Fruit fly (Drosophila melanogaster) whole organism, wandering third instar larva: ENCODE measurements around the gene CG7379.

Experiments used
- Abd-B ChIP-seq: fragments of >200 bp; optimal IDR thresholded peaks from 2 replicates; lab custom pipeline; 2017; ENCODE audit warnings: missing biosample characterization, missing genetic modification characterization
- CG32264 ChIP-seq: fragments of 200-800 bp; sonication (Bioruptor generic); optimal IDR thresholded peaks from 2 replicates; lab custom pipeline; 2016; ENCODE audit warnings: missing biosample characterization, missing genetic modification characterization
- CG9705 ChIP-seq: fragments of 200-800 bp; sonication (Bioruptor generic); optimal IDR thresholded peaks from 2 replicates; lab custom pipeline; 2018; ENCODE audit warnings: missing biosample characterization, mild to moderate bottlenecking, missing genetic modification characterization
- CrebA ChIP-seq: fragments of 200-800 bp; sonication (Bioruptor generic); optimal IDR thresholded peaks from 2 replicates; lab custom pipeline; 2016; ENCODE audit warnings: missing biosample characterization, mild to moderate bottlenecking, missing genetic modification characterization, borderline replicate concordance
- Dfd ChIP-seq: fragments of >200 bp; optimal IDR thresholded peaks from 2 replicates; lab custom pipeline; 2017; ENCODE audit warnings: missing biosample characterization, missing genetic modification characterization
- Dif ChIP-seq: fragments of 200-275, 200-300 bp; sonication (Bioruptor generic); optimal IDR thresholded peaks from 2 replicates; lab custom pipeline; 2018; ENCODE audit warnings: missing biosample characterization, missing genetic modification characterization; ENCODE audit not compliant: partially characterized antibody
- GATAd ChIP-seq: sonication (Bioruptor generic); optimal IDR thresholded peaks from 2 replicates; lab custom pipeline; 2016; ENCODE audit warnings: missing biosample characterization, missing genetic modification characterization
- HLH106 ChIP-seq: fragments of 200-800 bp; optimal IDR thresholded peaks from 3 replicates; lab custom pipeline; 2019; ENCODE audit warnings: missing biosample characterization, mild to moderate bottlenecking, missing genetic modification characterization, moderate library complexity
- Hnf4 ChIP-seq: fragments of 200-800 bp; sonication (Bioruptor generic); optimal IDR thresholded peaks from 2 replicates; lab custom pipeline; 2016; ENCODE audit warnings: missing biosample characterization, mild to moderate bottlenecking, missing genetic modification characterization
- Hr78 ChIP-seq: fragments of >200 bp; optimal IDR thresholded peaks from 2 replicates; lab custom pipeline; 2017; ENCODE audit warnings: missing biosample characterization, missing genetic modification characterization
- Hr83 ChIP-seq: fragments of 200-300 bp; sonication (Bioruptor generic); optimal IDR thresholded peaks from 2 replicates; lab custom pipeline; 2016; ENCODE audit warnings: missing biosample characterization, mild to moderate bottlenecking, missing genetic modification characterization, moderate library complexity; ENCODE audit not compliant: poor library complexity, severe bottlenecking
- Mio ChIP-seq: sonication (Bioruptor generic); optimal IDR thresholded peaks from 2 replicates; lab custom pipeline; 2016; ENCODE audit warnings: missing biosample characterization, missing genetic modification characterization
- Myc ChIP-seq: fragments of >200 bp; optimal IDR thresholded peaks from 2 replicates; lab custom pipeline; 2017
- Rel ChIP-seq, 2 experiments: fragments of 200-800 bp; sonication (Bioruptor generic) in 1 of 2; optimal IDR thresholded peaks; 2 replicates in 1 of 2; 3 replicates in 1 of 2; lab custom pipeline; 2016 to 2019; ENCODE audit warnings: mild to moderate bottlenecking in 2 of 2, missing biosample characterization in 2 of 2, missing genetic modification characterization in 2 of 2, moderate library complexity in 1 of 2
- Sp1 ChIP-seq: fragments of 200-800 bp; sonication (Bioruptor generic); optimal IDR thresholded peaks from 3 replicates; lab custom pipeline; 2019; ENCODE audit warnings: missing biosample characterization, mild to moderate bottlenecking, missing genetic modification characterization, moderate library complexity
- Vsx2 ChIP-seq: fragments of 200-300, 225-300 bp; sonication (Bioruptor generic); optimal IDR thresholded peaks from 2 replicates; lab custom pipeline; 2018; ENCODE audit warnings: missing biosample characterization, missing genetic modification characterization; ENCODE audit not compliant: partially characterized antibody
- br ChIP-seq: fragments of 200-800 bp; sonication (Bioruptor generic); optimal IDR thresholded peaks from 2 replicates; lab custom pipeline; 2016; ENCODE audit warnings: missing biosample characterization, missing genetic modification characterization
- brk ChIP-seq: fragments of 200-800 bp; sonication (Bioruptor generic); optimal IDR thresholded peaks from 2 replicates; lab custom pipeline; 2016; ENCODE audit warnings: missing biosample characterization, mild to moderate bottlenecking, missing genetic modification characterization
- dl ChIP-seq, 2 experiments: fragments of 175-275, 200-275 bp in 1 of 2; fragments of 200-275 bp in 1 of 2; sonication (Bioruptor generic); optimal IDR thresholded peaks; lab custom pipeline; 2018; ENCODE audit warnings: mild to moderate bottlenecking in 2 of 2, missing biosample characterization in 2 of 2, missing genetic modification characterization in 2 of 2, moderate library complexity in 2 of 2; ENCODE audit not compliant: partially characterized antibody in 2 of 2, insufficient read depth in 1 of 2
- dmrt93B ChIP-seq: fragments of 200-800 bp; sonication (Bioruptor generic); optimal IDR thresholded peaks from 2 replicates; lab custom pipeline; 2018; ENCODE audit warnings: missing biosample characterization, mild to moderate bottlenecking, missing genetic modification characterization
- dsf ChIP-seq: sonication (Bioruptor generic); optimal IDR thresholded peaks from 2 replicates; lab custom pipeline; 2016; ENCODE audit warnings: missing biosample characterization, missing genetic modification characterization, borderline replicate concordance
- foxo ChIP-seq, 2 experiments: fragments of 200-800 bp; sonication (Bioruptor generic); optimal IDR thresholded peaks; 2 replicates in 1 of 2; 3 replicates in 1 of 2; lab custom pipeline; 2016 to 2017; ENCODE audit warnings: missing biosample characterization in 2 of 2, missing genetic modification characterization in 2 of 2
- fru ChIP-seq: fragments of 200-800 bp; sonication (Bioruptor generic); optimal IDR thresholded peaks from 3 replicates; lab custom pipeline; 2016; ENCODE audit warnings: missing biosample characterization, mild to moderate bottlenecking, missing genetic modification characterization
- jim ChIP-seq: fragments of 175-275, 200-325 bp; sonication (Bioruptor generic); optimal IDR thresholded peaks from 2 replicates; lab custom pipeline; 2016; ENCODE audit warnings: missing biosample characterization, mild to moderate bottlenecking, missing genetic modification characterization
- pan ChIP-seq: fragments of >200 bp; optimal IDR thresholded peaks from 2 replicates; lab custom pipeline; 2017
- psq ChIP-seq: fragments of 200-800 bp; sonication (Bioruptor generic); optimal IDR thresholded peaks from 3 replicates; lab custom pipeline; 2017; ENCODE audit warnings: missing biosample characterization, mild to moderate bottlenecking, missing genetic modification characterization, moderate library complexity
- rgr ChIP-seq: fragments of 200-800 bp; sonication (Bioruptor generic); optimal IDR thresholded peaks from 3 replicates; lab custom pipeline; 2016; ENCODE audit warnings: missing biosample characterization, mild to moderate bottlenecking, missing genetic modification characterization
- tai ChIP-seq: sonication (Bioruptor generic); optimal IDR thresholded peaks from 2 replicates; lab custom pipeline; 2016; ENCODE audit warnings: missing biosample characterization, missing genetic modification characterization
- usp ChIP-seq: fragments of >200 bp; optimal IDR thresholded peaks from 2 replicates; lab custom pipeline; 2017; ENCODE audit warnings: missing biosample characterization, missing genetic modification characterization
- woc ChIP-seq: sonication (Bioruptor generic); optimal IDR thresholded peaks from 2 replicates; lab custom pipeline; 2016; ENCODE audit warnings: missing biosample characterization, mild to moderate bottlenecking, missing genetic modification characterization

CG7379 gene

DNA sequence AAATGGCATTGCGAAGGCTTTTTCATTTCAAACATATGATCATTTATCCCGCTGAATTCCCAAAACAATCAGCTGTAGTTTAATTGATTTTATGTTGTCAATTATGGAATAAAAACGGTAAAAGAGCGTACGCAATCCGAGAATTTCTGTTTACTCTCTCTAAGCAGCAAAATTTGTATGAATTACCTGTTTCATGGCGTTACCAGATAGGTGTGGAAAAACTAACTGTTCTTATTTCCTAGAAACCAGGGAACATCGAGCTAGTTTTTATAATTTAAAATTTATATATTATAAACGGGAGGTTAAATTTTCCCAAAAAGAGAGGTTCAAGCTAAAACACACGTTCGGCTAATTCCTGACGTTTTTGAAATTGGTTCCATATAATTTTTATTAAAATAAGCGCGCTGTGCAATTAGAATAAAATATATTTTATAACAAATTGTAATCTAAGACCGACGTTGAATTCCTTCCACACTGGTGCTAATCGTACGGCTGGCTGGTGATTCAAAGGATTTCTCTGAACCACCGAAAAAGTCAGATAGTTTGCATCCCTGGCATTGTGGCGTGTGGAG, 9.0 kb upstream of the CG7379 start, which contains the start of gene CG17801:
TSS of gene CG17801 (minus strand) at position 51 of the 572 bp plus-strand sequence.
- TF ChIP-seq CG32264 (GFP tag; lab: Kevin White, UChicago) (no peak), CrebA (no peak), Mio (GFP tag; lab: Kevin White, UChicago) (no peak), Vsx2 (GFP tag; lab: Kevin White, UChicago) (no peak), dl (GFP tag; optimal IDR thresholded peaks at IDR 0.05; lab: Kevin White, UChicago; ENCODE audit: insufficient read depth in 1 of 2, partially characterized antibody in 2 of 2) (no peak), jim (GFP tag; lab: Kevin White, UChicago) (no peak), psq (GFP tag; lab: Kevin White, UChicago) (no peak)

DNA sequence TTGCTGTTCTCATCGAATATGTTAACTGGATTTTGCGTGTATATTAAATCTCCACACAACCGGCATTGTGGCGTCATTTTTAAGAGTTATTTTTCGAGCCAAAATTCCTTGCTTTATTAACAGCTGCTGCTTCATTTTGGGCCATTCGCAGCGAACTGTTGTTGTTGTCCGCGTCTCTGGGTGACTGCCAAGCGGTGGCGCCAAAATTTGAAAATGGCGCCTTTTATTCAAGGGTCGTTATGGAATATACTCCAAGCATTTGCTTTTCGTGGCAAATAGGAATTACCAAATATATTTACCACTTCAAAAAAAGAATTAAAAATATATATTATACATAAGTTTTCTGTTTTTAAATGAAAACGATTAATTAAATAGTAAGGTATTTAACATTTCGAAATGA, 7.0 kb upstream of the CG7379 start, which contains the start of gene Nnk:
TSS of gene Nnk (minus strand) at position 158 of the 400 bp plus-strand sequence.
- TF ChIP-seq Myc: peak; percentile 34
- TF ChIP-seq foxo (GFP tag; optimal IDR thresholded peaks at IDR 0.05; lab: Kevin White, UChicago): no peak
- no peak for TF ChIP-seq fru (GFP tag; lab: Kevin White, UChicago)
- no peak for TF ChIP-seq GATAd (GFP tag; lab: Kevin White, UChicago)
- no peak for TF ChIP-seq Vsx2 (GFP tag; lab: Kevin White, UChicago)
- no peak for TF ChIP-seq Rel (GFP tag; optimal IDR thresholded peaks at IDR 0.05; lab: Kevin White, UChicago)
- no peak for TF ChIP-seq Rel (tag; optimal IDR thresholded peaks at IDR 0.05; lab: Kevin White, UChicago)
- no peak for TF ChIP-seq tai (GFP tag; lab: Kevin White, UChicago)
- TF ChIP-seq, all 38 proteins: peak for 1

DNA sequence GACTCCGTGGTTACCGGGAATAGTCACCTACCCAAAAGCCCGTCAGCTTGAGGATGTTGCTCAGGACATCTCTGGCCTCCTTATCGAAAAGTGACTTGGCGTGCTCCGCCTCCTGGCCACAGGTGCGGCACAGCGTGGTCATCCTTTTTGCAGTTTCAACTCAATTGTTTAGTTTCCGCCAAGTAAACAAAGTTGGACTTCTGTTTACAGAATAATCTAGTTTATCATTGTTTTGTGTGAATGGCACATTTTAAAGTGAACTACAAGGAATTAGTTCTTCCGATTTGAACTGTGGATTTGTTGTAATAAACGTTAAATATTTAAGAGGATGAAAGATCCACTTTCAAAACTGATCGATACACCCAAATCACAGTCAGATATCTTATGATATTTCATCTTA, 4.9 kb upstream of the CG7379 start, which contains the start of gene CG17806:
TSS of gene CG17806 (minus strand) at position 236 of the 400 bp plus-strand sequence.
- no peak for TF ChIP-seq Hr78 (GFP tag; lab: Kevin White, UChicago)
- no peak for TF ChIP-seq GATAd (GFP tag; lab: Kevin White, UChicago)
- TF ChIP-seq CG9705 (GFP tag; lab: Kevin White, UChicago): no peak
- TF ChIP-seq HLH106 (tag; lab: Kevin White, UChicago): no peak
- TF ChIP-seq Myc: peak; percentile 8
- TF ChIP-seq Dif (GFP tag; lab: Kevin White, UChicago): no peak
- no peak for TF ChIP-seq Hnf4

DNA sequence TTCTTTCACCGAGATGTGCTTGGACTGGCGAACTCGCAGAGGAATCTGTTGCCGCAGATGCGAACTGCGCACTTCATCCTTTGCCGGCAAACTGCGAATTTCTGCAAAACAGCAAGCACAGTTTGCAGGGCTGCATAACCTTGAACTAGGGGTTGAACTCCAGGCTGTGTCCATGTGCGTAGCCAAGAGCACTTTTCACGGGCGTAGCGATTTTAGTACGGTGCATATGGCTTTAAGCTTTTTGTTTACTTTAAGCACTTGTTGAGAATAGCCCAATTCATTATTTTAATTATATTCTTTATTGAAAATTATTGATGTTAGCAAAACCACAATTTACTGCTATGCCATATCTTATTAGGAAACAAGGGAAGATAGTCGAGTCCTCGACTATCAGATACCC, 3.2 kb upstream of the CG7379 start, which contains the start of gene CG17803:
TSS of gene CG17803 (minus strand) at position 249 of the 400 bp plus-strand sequence.
- TF ChIP-seq psq (GFP tag; lab: Kevin White, UChicago) (no peak), pan (lab: Kevin White, UChicago) (no peak), Abd-B (GFP tag; lab: Kevin White, UChicago) (no peak), usp (no peak), Dif (GFP tag; lab: Kevin White, UChicago) (no peak), Myc (no peak), dsf (GFP tag; lab: Kevin White, UChicago) (no peak), br (GFP tag; lab: Kevin White, UChicago) (no peak)

DNA sequence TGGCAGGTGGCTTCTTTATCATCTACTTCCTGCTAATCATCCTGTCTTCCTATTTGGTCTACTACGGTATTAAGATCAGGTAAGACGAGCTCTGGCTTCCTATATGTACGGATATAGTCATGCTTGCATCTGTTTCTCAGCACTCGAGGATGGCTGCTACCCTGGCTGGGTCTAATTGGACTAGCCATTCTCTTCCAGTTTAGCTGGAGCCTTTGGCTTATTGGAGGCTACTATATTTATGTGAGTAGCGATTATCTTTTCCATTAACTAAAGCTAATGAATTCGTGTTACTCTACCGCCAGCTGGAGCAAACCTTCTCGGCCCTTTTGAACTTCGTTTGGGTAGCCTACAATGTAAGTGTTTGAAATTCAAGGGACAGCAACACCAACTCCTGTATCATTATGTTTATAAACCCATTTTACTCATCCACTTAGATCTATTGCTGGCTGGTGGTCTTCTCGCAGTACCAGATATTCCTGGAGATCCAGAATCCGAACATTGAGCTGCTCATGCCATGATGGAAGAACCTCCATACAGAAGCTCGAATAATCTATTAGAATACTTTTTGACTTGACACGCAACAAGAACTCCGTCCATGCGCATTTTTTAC, 2.4 kb downstream of the CG7379 start:
- TF ChIP-seq Myc (no peak), rgr (GFP tag; lab: Kevin White, UChicago) (no peak)

DNA sequence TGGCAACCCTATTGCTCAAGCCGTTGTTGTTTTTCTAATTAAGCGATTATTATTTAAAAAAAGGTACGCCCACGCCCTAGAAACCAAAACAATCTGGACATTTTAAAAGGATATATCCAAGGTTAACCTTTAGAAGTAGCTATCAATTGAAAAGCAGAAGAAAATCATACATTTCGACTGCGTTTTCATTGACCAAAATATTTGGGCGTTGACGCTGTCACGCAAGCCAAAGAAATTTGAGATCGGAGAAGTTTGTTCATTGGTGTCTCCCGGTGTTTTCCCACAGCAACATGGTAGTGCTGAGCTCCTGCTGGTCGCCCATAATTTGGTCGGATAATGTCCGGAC, 3.1 kb downstream of the CG7379 start, which contains the start of gene pasi1:
TSS of gene pasi1 (plus strand) at position 1 of the 346 bp plus-strand sequence.
- TF ChIP-seq CG32264 (GFP tag; lab: Kevin White, UChicago) (no peak), Dif (GFP tag; lab: Kevin White, UChicago) (no peak), Sp1 (GFP tag; lab: Kevin White, UChicago) (no peak), brk (no peak), br (GFP tag; lab: Kevin White, UChicago) (no peak), woc (GFP tag; lab: Kevin White, UChicago) (no peak), Hr83 (GFP tag; lab: Kevin White, UChicago) (no peak), tai (GFP tag; lab: Kevin White, UChicago) (no peak), rgr (GFP tag; lab: Kevin White, UChicago) (no peak), Vsx2 (GFP tag; lab: Kevin White, UChicago) (no peak), jim (GFP tag; lab: Kevin White, UChicago) (no peak), Myc (no peak), pan (lab: Kevin White, UChicago) (no peak), Hr78 (GFP tag; lab: Kevin White, UChicago) (no peak), dmrt93B (GFP tag; lab: Kevin White, UChicago) (no peak), CG9705 (GFP tag; lab: Kevin White, UChicago) (no peak), fru (GFP tag; lab: Kevin White, UChicago) (no peak), Dfd (GFP tag; lab: Kevin White, UChicago) (no peak)
- TF ChIP-seq, all 38 proteins: peak for 0
